Worm (Caenorhabditis elegans): ENCODE results near the gene str-140.
A peak's percentile ranks its signal among the peaks of the same experiment; 100 is the strongest.

Gene str-140

ce11 chrV:8039606-8040005 is 28.1 kb downstream of the str-140 start:
- TF ChIP-seq nhr-23 (tag; optimal IDR thresholded peaks at IDR 0.05) (no peak), ama-1 (optimal IDR thresholded peaks at IDR 0.05) (peak; percentile 73), nhr-21 (tag; optimal IDR thresholded peaks at IDR 0.05) (peak; percentile 34), sma-9 (GFP tag; optimal IDR thresholded peaks at IDR 0.05) (peak; percentile 5), sma-9 (tag; optimal IDR thresholded peaks at IDR 0.05) (no peak)

- TF ChIP-seq gmeb-1 (tag; optimal IDR thresholded peaks at IDR 0.05) (no peak), zag-1 (tag; optimal IDR thresholded peaks at IDR 0.05) (no peak), snpc-4 (tag; optimal IDR thresholded peaks at IDR 0.05) (no peak), unc-39 (tag; optimal IDR thresholded peaks at IDR 0.05) (no peak), ceh-16 (tag; optimal IDR thresholded peaks at IDR 0.05) (peak; percentile 50), elt-3 (tag; optimal IDR thresholded peaks at IDR 0.05) (no peak), C34F6.9 (tag; optimal IDR thresholded peaks at IDR 0.05) (no peak), fos-1 (tag; optimal IDR thresholded peaks at IDR 0.05) (no peak), egl-27 (tag; optimal IDR thresholded peaks at IDR 0.05) (no peak), mbf-1 (tag; optimal IDR thresholded peaks at IDR 0.05) (no peak), ztf-1 (GFP tag; conservative IDR thresholded peaks at IDR 0.05) (no peak), lin-13 (GFP tag; optimal IDR thresholded peaks at IDR 0.05) (peak; percentile 70), ztf-11 (tag; optimal IDR thresholded peaks at IDR 0.05) (no peak), ztf-4 (tag; optimal IDR thresholded peaks at IDR 0.05) (peak; percentile 73), sma-3 (GFP tag; optimal IDR thresholded peaks at IDR 0.05) (peak; percentile 90), ZK546.5 (tag; optimal IDR thresholded peaks at IDR 0.05) (no peak), nhr-21 (tag; optimal IDR thresholded peaks at IDR 0.05) (peak; percentile 93), nhr-10 (tag; optimal IDR thresholded peaks at IDR 0.05) (peak; percentile 54), skn-1 (tag; optimal IDR thresholded peaks at IDR 0.05) (no peak), ceh-82 (tag; optimal IDR thresholded peaks at IDR 0.05) (no peak), alr-1 (tag; optimal IDR thresholded peaks at IDR 0.05) (no peak), ama-1 (optimal IDR thresholded peaks at IDR 0.05) (no peak), nhr-11 (tag; optimal IDR thresholded peaks at IDR 0.05) (peak; percentile 71), lsy-2 (tag; optimal IDR thresholded peaks at IDR 0.05) (peak in 1 of 2 experiments; percentile 45), unc-55 (GFP tag; optimal IDR thresholded peaks at IDR 0.05) (no peak), crh-2 (tag; optimal IDR thresholded peaks at IDR 0.05) (no peak), nhr-129 (tag; optimal IDR thresholded peaks at IDR 0.05) (no peak), R02D3.7 (tag; optimal IDR thresholded peaks at IDR 0.05) (no peak), peb-1 (tag; optimal IDR thresholded peaks at IDR 0.05) (no peak), nhr-25 (tag; optimal IDR thresholded peaks at IDR 0.05) (peak; percentile 65), blmp-1 (tag; optimal IDR thresholded peaks at IDR 0.05; ENCODE audit: insufficient read depth) (peak; percentile 34), mdl-1 (tag; optimal IDR thresholded peaks at IDR 0.05) (no peak), mab-5 (tag; optimal IDR thresholded peaks at IDR 0.05) (no peak), aly-2 (tag; optimal IDR thresholded peaks at IDR 0.05) (no peak), unc-62 (GFP tag; optimal IDR thresholded peaks at IDR 0.05) (no peak), nhr-12 (tag; optimal IDR thresholded peaks at IDR 0.05) (no peak), sem-4 (tag; optimal IDR thresholded peaks at IDR 0.05) (peak; percentile 80), lin-39 (tag; optimal IDR thresholded peaks at IDR 0.05) (no peak), Y55F3AM.14 (GFP tag; optimal IDR thresholded peaks at IDR 0.05) (no peak), sma-9 (GFP tag; optimal IDR thresholded peaks at IDR 0.05) (no peak), sma-9 (tag; optimal IDR thresholded peaks at IDR 0.05) (no peak), elt-1 (tag; optimal IDR thresholded peaks at IDR 0.05) (no peak), nhr-77 (tag; optimal IDR thresholded peaks at IDR 0.05) (peak; percentile 38), lin-11 (tag; optimal IDR thresholded peaks at IDR 0.05) (no peak), F13H6.1 (tag; optimal IDR thresholded peaks at IDR 0.05) (no peak), dmd-4 (tag; optimal IDR thresholded peaks at IDR 0.05) (no peak), nhr-6 (tag; optimal IDR thresholded peaks at IDR 0.05) (peak; percentile 21), nhr-237 (tag; optimal IDR thresholded peaks at IDR 0.05) (no peak), nhr-23 (tag; optimal IDR thresholded peaks at IDR 0.05) (no peak)
Measured at ce11 chrV:8039085-8039525, 28.6 kb downstream of the str-140 start.

All from whole organism, L2 larva.